Worm (Caenorhabditis elegans) whole organism, L1 larva: ENCODE measurements around the gene Y7A5A.13.

Source experiments
- C16A3.4 ChIP-seq: fragments of 150-350 bp; optimal IDR thresholded peaks from 2 replicates; lab custom pipeline; 2014; ENCODE audit warnings: missing biosample characterization, missing genetic modification characterization
- F16B12.6 ChIP-seq: fragments of 150-350 bp; optimal IDR thresholded peaks from 2 replicates; lab custom pipeline; 2014; ENCODE audit warnings: missing biosample characterization, missing genetic modification characterization
- alr-1 ChIP-seq: fragments of 200-800 bp; sonication (Bioruptor generic); optimal IDR thresholded peaks from 2 replicates; lab custom pipeline; 2018; ENCODE audit warnings: borderline replicate concordance, mild to moderate bottlenecking, missing genetic modification characterization, missing compliant biosample characterization
- aly-2 ChIP-seq: fragments of 150-350 bp; optimal IDR thresholded peaks from 2 replicates; lab custom pipeline; 2014; ENCODE audit warnings: missing biosample characterization, missing genetic modification characterization
- ama-1 ChIP-seq: fragments of 150-350 bp; optimal IDR thresholded peaks from 2 replicates; lab custom pipeline; 2014
- ceh-8 ChIP-seq: fragments of 200-800 bp; sonication (Bioruptor generic); optimal IDR thresholded peaks from 2 replicates; lab custom pipeline; 2018; ENCODE audit warnings: mild to moderate bottlenecking, missing genetic modification characterization, moderate library complexity, missing compliant biosample characterization
- ceh-82 ChIP-seq, 3 experiments: fragments of 150-350 bp in 1 of 3; sonication (generic microtip) in 2 of 3; optimal IDR thresholded peaks; 2 replicates each; lab custom pipeline; 2014 to 2017; ENCODE audit warnings: missing biosample characterization in 3 of 3, missing genetic modification characterization in 3 of 3
- ceh-90 ChIP-seq: sonication (generic microtip); optimal IDR thresholded peaks from 2 replicates; lab custom pipeline; 2016; ENCODE audit warnings: missing genetic modification characterization, missing compliant biosample characterization
- ces-1 ChIP-seq: fragments of 150-350 bp; optimal IDR thresholded peaks from 2 replicates; lab custom pipeline; 2014; ENCODE audit warnings: missing biosample characterization, missing genetic modification reagents, missing genetic modification characterization
- dpl-1 ChIP-seq, 3 experiments: fragments of 150-350 bp in 2 of 3; sonication (generic microtip) in 1 of 3; optimal IDR thresholded peaks; 2 replicates each; lab custom pipeline; 2014 to 2017; ENCODE audit warnings: missing biosample characterization in 3 of 3, missing genetic modification characterization in 3 of 3, missing genetic modification reagents in 3 of 3
- dsc-1 ChIP-seq: sonication (generic microtip); optimal IDR thresholded peaks from 2 replicates; lab custom pipeline; 2016; ENCODE audit warnings: mild to moderate bottlenecking, missing genetic modification characterization, missing compliant biosample characterization
- efl-1 ChIP-seq, 4 experiments: fragments of 150-350 bp; optimal IDR thresholded peaks in 3 of 4; peaks in 1 of 4; 1 replicate in 1 of 4; 2 replicates in 3 of 4; lab custom pipeline; 2014; ENCODE audit warnings: missing biosample characterization in 2 of 4, missing genetic modification characterization in 2 of 4, missing genetic modification reagents in 2 of 4
- egl-13 ChIP-seq: sonication (generic microtip); optimal IDR thresholded peaks from 2 replicates; lab custom pipeline; 2016; ENCODE audit warnings: missing genotype, missing genetic modification reagents, missing genetic modification characterization, missing compliant biosample characterization
- egl-27 ChIP-seq, 2 experiments: fragments of 150-350 bp in 1 of 2; sonication (generic microtip); optimal IDR thresholded peaks; 3 replicates each; lab custom pipeline; 2017 to 2018; ENCODE audit warnings: missing biosample characterization in 2 of 2, missing genetic modification characterization in 2 of 2, missing genetic modification reagents in 2 of 2
- ets-5 ChIP-seq: fragments of 200-800 bp; sonication (Bioruptor generic); IDR thresholded peaks from 2 replicates; pipeline ENCODE4 v1.3.6; 2022; ENCODE audit warnings: missing genetic modification characterization, missing compliant biosample characterization
- fkh-10 ChIP-seq: sonication (generic microtip); optimal IDR thresholded peaks from 2 replicates; lab custom pipeline; 2017; ENCODE audit warnings: missing biosample characterization, missing genetic modification reagents, missing genetic modification characterization
- fkh-8 ChIP-seq: sonication (generic microtip); optimal IDR thresholded peaks from 2 replicates; lab custom pipeline; 2016; ENCODE audit warnings: mild to moderate bottlenecking, missing genetic modification characterization, missing compliant biosample characterization
- fos-1 ChIP-seq: fragments of 150-350 bp; optimal IDR thresholded peaks from 2 replicates; lab custom pipeline; 2014; ENCODE audit warnings: missing biosample characterization, missing genetic modification characterization
- irx-1 ChIP-seq: sonication (generic microtip); optimal IDR thresholded peaks from 2 replicates; lab custom pipeline; 2016; ENCODE audit warnings: missing genetic modification characterization, missing compliant biosample characterization
- isw-1 ChIP-seq: fragments of 200-800 bp; sonication (Bioruptor generic); IDR thresholded peaks from 2 replicates; pipeline ENCODE4 v1.3.6; 2022; ENCODE audit warnings: missing genetic modification characterization, missing compliant biosample characterization
- jun-1 ChIP-seq: fragments of 150-350 bp; optimal IDR thresholded peaks from 2 replicates; lab custom pipeline; 2014; ENCODE audit warnings: missing biosample characterization, missing genetic modification reagents, missing genetic modification characterization
- lin-13 ChIP-seq: fragments of 150-350 bp; optimal IDR thresholded peaks from 2 replicates; lab custom pipeline; 2014; ENCODE audit warnings: missing biosample characterization, missing genetic modification reagents, missing genetic modification characterization
- lin-14 ChIP-seq: fragments of 200-800 bp; sonication (Bioruptor generic); optimal IDR thresholded peaks from 2 replicates; lab custom pipeline; 2018; ENCODE audit warnings: mild to moderate bottlenecking, missing genetic modification characterization, moderate library complexity, missing compliant biosample characterization
- lin-15B ChIP-seq: fragments of 150-350 bp; sonication (generic microtip); optimal IDR thresholded peaks from 3 replicates; lab custom pipeline; 2014; ENCODE audit warnings: missing biosample characterization, missing genetic modification characterization
- lin-35 ChIP-seq, 2 experiments: fragments of 150-350 bp; optimal IDR thresholded peaks; 2 replicates each; lab custom pipeline; 2014; ENCODE audit warnings: missing biosample characterization in 2 of 2, missing genetic modification characterization in 2 of 2, missing genetic modification reagents in 2 of 2
- lir-3 ChIP-seq: sonication (generic microtip); optimal IDR thresholded peaks from 2 replicates; lab custom pipeline; 2016; ENCODE audit warnings: mild to moderate bottlenecking, missing genetic modification characterization, moderate library complexity, missing compliant biosample characterization; ENCODE audit not compliant: poor library complexity
- lsy-2 ChIP-seq, 2 experiments: fragments of 150-350 bp; optimal IDR thresholded peaks; 2 replicates each; lab custom pipeline; 2014; ENCODE audit warnings: missing biosample characterization in 2 of 2, missing genetic modification characterization in 2 of 2
- mab-9 ChIP-seq: fragments of 200-800 bp; sonication (Bioruptor generic); IDR thresholded peaks from 2 replicates; pipeline ENCODE4 v1.3.6; 2022; ENCODE audit warnings: missing genetic modification reagents, missing genetic modification characterization, missing compliant biosample characterization
- mdl-1 ChIP-seq, 2 experiments: fragments of 150-350 bp; optimal IDR thresholded peaks; 2 replicates each; lab custom pipeline; 2014 to 2017; ENCODE audit warnings: missing biosample characterization in 2 of 2, missing genetic modification characterization in 2 of 2, inconsistent platforms in 1 of 2
- mep-1 ChIP-seq: fragments of 150-350 bp; optimal IDR thresholded peaks from 2 replicates; lab custom pipeline; 2014; ENCODE audit warnings: missing biosample characterization, missing genetic modification characterization
- nhr-19 ChIP-seq: fragments of 200-800 bp; sonication (Bioruptor generic); conservative IDR thresholded peaks from 2 replicates; pipeline ENCODE4 v1.3.6; 2022; ENCODE audit warnings: missing genetic modification characterization, missing compliant biosample characterization
- nhr-20 ChIP-seq: sonication (generic microtip); optimal IDR thresholded peaks from 2 replicates; lab custom pipeline; 2016; ENCODE audit warnings: mild to moderate bottlenecking, missing genetic modification characterization, missing compliant biosample characterization
- nhr-47 ChIP-seq: sonication (generic microtip); optimal IDR thresholded peaks from 2 replicates; lab custom pipeline; 2016; ENCODE audit warnings: mild to moderate bottlenecking, missing genetic modification characterization, moderate library complexity, missing compliant biosample characterization
- nhr-71 ChIP-seq: sonication (generic microtip); optimal IDR thresholded peaks from 2 replicates; lab custom pipeline; 2016; ENCODE audit warnings: mild to moderate bottlenecking, missing genetic modification characterization, moderate library complexity, missing compliant biosample characterization
- nhr-76 ChIP-seq: sonication (generic microtip); optimal IDR thresholded peaks from 2 replicates; lab custom pipeline; 2017; ENCODE audit warnings: missing biosample characterization, missing genetic modification characterization
- nhr-77 ChIP-seq: fragments of 150-350 bp; optimal IDR thresholded peaks from 2 replicates; lab custom pipeline; 2014; ENCODE audit warnings: missing biosample characterization, missing genetic modification characterization
- nhr-85 ChIP-seq: sonication (generic microtip); peaks from one replicate; lab custom pipeline; 2016; ENCODE audit warnings: missing genetic modification characterization, inconsistent platforms, missing compliant biosample characterization
- nhr-90 ChIP-seq: sonication (generic microtip); optimal IDR thresholded peaks from 2 replicates; lab custom pipeline; 2016; ENCODE audit warnings: mild to moderate bottlenecking, missing genetic modification characterization, missing compliant biosample characterization; ENCODE audit not compliant: poor library complexity
- rnt-1 ChIP-seq: sonication (generic microtip); optimal IDR thresholded peaks from 2 replicates; lab custom pipeline; 2016; ENCODE audit warnings: mild to moderate bottlenecking, missing genetic modification characterization, moderate library complexity, missing compliant biosample characterization
- skn-1 ChIP-seq: fragments of 150-350 bp; optimal IDR thresholded peaks from 2 replicates; lab custom pipeline; 2014; ENCODE audit warnings: missing biosample characterization, missing genetic modification characterization
- snpc-4 ChIP-seq: fragments of 150-350 bp; optimal IDR thresholded peaks from 2 replicates; lab custom pipeline; 2014; ENCODE audit warnings: missing biosample characterization, missing genetic modification characterization
- snu-23 ChIP-seq: sonication (generic microtip); optimal IDR thresholded peaks from 2 replicates; lab custom pipeline; 2016; ENCODE audit warnings: missing genetic modification characterization, missing compliant biosample characterization
- sox-4 ChIP-seq: sonication (generic microtip); optimal IDR thresholded peaks from 2 replicates; lab custom pipeline; 2016; ENCODE audit warnings: missing genetic modification characterization, missing compliant biosample characterization
- sptf-1 ChIP-seq: fragments of 150-350 bp; optimal IDR thresholded peaks from 2 replicates; lab custom pipeline; 2014; ENCODE audit warnings: missing biosample characterization, missing genetic modification characterization
- swsn-7 ChIP-seq: sonication (generic microtip); optimal IDR thresholded peaks from 2 replicates; lab custom pipeline; 2016; ENCODE audit warnings: missing genetic modification characterization, missing compliant biosample characterization
- tbx-2 ChIP-seq: sonication (generic microtip); optimal IDR thresholded peaks from 2 replicates; lab custom pipeline; 2016; ENCODE audit warnings: missing genetic modification characterization, missing compliant biosample characterization
- tlp-1 ChIP-seq: fragments of 150-350 bp; optimal IDR thresholded peaks from 2 replicates; lab custom pipeline; 2014; ENCODE audit warnings: missing biosample characterization, missing genetic modification characterization
- unc-62 ChIP-seq: fragments of 150-350 bp; optimal IDR thresholded peaks from 2 replicates; lab custom pipeline; 2014; ENCODE audit warnings: missing biosample characterization, missing genetic modification reagents, missing genetic modification characterization
- unc-86 ChIP-seq: sonication (generic microtip); optimal IDR thresholded peaks from 2 replicates; lab custom pipeline; 2016; ENCODE audit warnings: missing genetic modification characterization, missing compliant biosample characterization
- unc-98 ChIP-seq: fragments of 200-800 bp; sonication (Bioruptor generic); IDR thresholded peaks from 2 replicates; pipeline ENCODE4 v1.3.6; 2022; ENCODE audit warnings: missing genetic modification characterization, missing compliant biosample characterization
- xbp-1 ChIP-seq: sonication (generic microtip); optimal IDR thresholded peaks from 2 replicates; lab custom pipeline; 2016; ENCODE audit warnings: missing genetic modification characterization, missing compliant biosample characterization
- zag-1 ChIP-seq: fragments of 150-350 bp; optimal IDR thresholded peaks from 2 replicates; lab custom pipeline; 2014; ENCODE audit warnings: missing biosample characterization, missing genetic modification characterization
- zip-4 ChIP-seq: fragments of 200-800 bp; sonication (Bioruptor generic); optimal IDR thresholded peaks from 2 replicates; lab custom pipeline; 2018; ENCODE audit warnings: mild to moderate bottlenecking, missing genetic modification characterization, moderate library complexity, missing compliant biosample characterization

Gene Y7A5A.13

ce11 chrX:15741852-15742251, 31.8 kb upstream of the Y7A5A.13 start:
- TF ChIP-seq F16B12.6 (tag; lab: Kevin White, UChicago) = peak; percentile 32
- peak; percentile 47 for TF ChIP-seq mep-1
- TF ChIP-seq fkh-10 (GFP tag; lab: Kevin White, UChicago) = peak; percentile 36
- peak; percentile 30 to 83 (median 82) for TF ChIP-seq ceh-82 (tag; optimal IDR thresholded peaks at IDR 0.05; lab: Kevin White, UChicago)
- TF ChIP-seq jun-1 = peak; percentile 36
- peak; percentile 22 for TF ChIP-seq lin-13 (GFP tag; lab: Kevin White, UChicago)
- peak; percentile 25 for TF ChIP-seq zip-4 (GFP tag; lab: Kevin White, UChicago)
- peak; percentile 55 for TF ChIP-seq swsn-7 (tag; lab: Kevin White, UChicago)
- TF ChIP-seq nhr-76 = peak; percentile 55
- TF ChIP-seq snu-23 (GFP tag; lab: Kevin White, UChicago) = peak; percentile 79
- peak; percentile 24 for TF ChIP-seq irx-1
- peak; percentile 70 for TF ChIP-seq fkh-8 (tag; lab: Kevin White, UChicago)
- TF ChIP-seq nhr-71 = peak; percentile 68
- peak; percentile 50 for TF ChIP-seq C16A3.4 (tag; lab: Kevin White, UChicago)
- TF ChIP-seq nhr-47 (tag; lab: Kevin White, UChicago) = peak; percentile 74
- peak; percentile 44 for TF ChIP-seq nhr-77
- peak; percentile 77 for TF ChIP-seq lin-14
- TF ChIP-seq egl-13 (tag; lab: Kevin White, UChicago) = peak; percentile 42
- TF ChIP-seq mab-9 (GFP tag; lab: Robert Waterston, UW) = no peak
- TF ChIP-seq ceh-90 (tag; lab: Kevin White, UChicago) = no peak
- TF ChIP-seq egl-27 (tag; optimal IDR thresholded peaks at IDR 0.05; lab: Kevin White, UChicago) = peak in 1 of 2 experiments; percentile 32
- TF ChIP-seq unc-86 (tag; lab: Kevin White, UChicago) = peak; percentile 66
- no peak for TF ChIP-seq ets-5
- TF ChIP-seq nhr-90 = peak; percentile 55
- TF ChIP-seq unc-98 (GFP tag; lab: Robert Waterston, UW) = no peak
- TF ChIP-seq mdl-1 (tag; optimal IDR thresholded peaks at IDR 0.05; lab: Kevin White, UChicago) = peak in 1 of 2 experiments; percentile 51
- TF ChIP-seq alr-1 (tag; lab: Kevin White, UChicago) = no peak
- TF ChIP-seq lsy-2 (tag; optimal IDR thresholded peaks at IDR 0.05; lab: Kevin White, UChicago) = peak; percentile 47 to 52
- TF ChIP-seq zag-1 (tag; lab: Kevin White, UChicago) = no peak
- peak; percentile 47 for TF ChIP-seq lir-3 (tag; lab: Kevin White, UChicago)
- TF ChIP-seq lin-35 (GFP tag; optimal IDR thresholded peaks at IDR 0.05; lab: Kevin White, UChicago) = peak; percentile 32 to 70
- no peak for TF ChIP-seq aly-2
- TF ChIP-seq rnt-1 (tag; lab: Kevin White, UChicago) = peak; percentile 76
- peak; percentile 65 for TF ChIP-seq nhr-85
- peak; percentile 49 for TF ChIP-seq xbp-1 (tag; lab: Kevin White, UChicago)
- TF ChIP-seq nhr-20 = peak; percentile 62
- TF ChIP-seq snpc-4 (tag; lab: Kevin White, UChicago) = peak; percentile 49
- peak; percentile 24 to 26 for TF ChIP-seq efl-1 (optimal IDR thresholded peaks at IDR 0.05; lab: Kevin White, UChicago)
- peak in 1 of 2 experiments; percentile 90 for TF ChIP-seq efl-1 (GFP tag; optimal IDR thresholded peaks at IDR 0.05 in 1 of 2; lab: Kevin White, UChicago)
- TF ChIP-seq dpl-1 (GFP tag; optimal IDR thresholded peaks at IDR 0.05; lab: Kevin White, UChicago) = peak in 1 of 3 experiments; percentile 18
- no peak for TF ChIP-seq ces-1 (GFP tag; lab: Kevin White, UChicago)
- no peak for TF ChIP-seq unc-62 (GFP tag; lab: Kevin White, UChicago)
- TF ChIP-seq isw-1 (GFP tag; lab: Robert Waterston, UW) = peak; percentile 12; the same call in 1 of the 2 replicates
- peak; percentile 32 for TF ChIP-seq dsc-1 (tag; lab: Kevin White, UChicago)
- peak; percentile 63 for TF ChIP-seq nhr-19 (GFP tag; lab: Robert Waterston, UW)
- TF ChIP-seq fos-1 (tag; lab: Kevin White, UChicago) = no peak
- no peak for TF ChIP-seq ama-1 (lab: Kevin White, UChicago)
- peak; percentile 25 for TF ChIP-seq sox-4 (tag; lab: Kevin White, UChicago)
- TF ChIP-seq sptf-1 = no peak
- peak; percentile 83 for TF ChIP-seq lin-15B
- peak; percentile 68 for TF ChIP-seq tbx-2
- TF ChIP-seq skn-1 = peak; percentile 32
- no peak for TF ChIP-seq tlp-1 (tag; lab: Kevin White, UChicago)
- peak; percentile 74 for TF ChIP-seq ceh-8
